Worm (Caenorhabditis elegans) whole organism, early embryonic: ENCODE data around the gene hda-10.

Experiments used
- B0310.2 ChIP-seq: sonication (generic microtip); optimal IDR thresholded peaks from 2 replicates; lab custom pipeline; 2016; ENCODE audit warnings: mild to moderate bottlenecking, missing genetic modification characterization, missing compliant biosample characterization
- F13C5.2 ChIP-seq: sonication (generic microtip); optimal IDR thresholded peaks from 2 replicates; lab custom pipeline; 2017; ENCODE audit warnings: mild to moderate bottlenecking, missing genetic modification characterization, inconsistent platforms, missing compliant biosample characterization
- aly-1 ChIP-seq: sonication (generic microtip); optimal IDR thresholded peaks from 2 replicates; lab custom pipeline; 2016; ENCODE audit warnings: missing genetic modification characterization, missing compliant biosample characterization
- ama-1 ChIP-seq: fragments of 150-350 bp; optimal IDR thresholded peaks from 2 replicates; lab custom pipeline; 2014
- ceh-13 ChIP-seq: fragments of 200-800 bp; sonication (Bioruptor generic); optimal IDR thresholded peaks from 2 replicates; lab custom pipeline; 2018; ENCODE audit warnings: mild to moderate bottlenecking, missing genetic modification characterization, missing compliant biosample characterization
- hmg-4 ChIP-seq: fragments of 200-800 bp; sonication (Bioruptor generic); optimal IDR thresholded peaks from 2 replicates; lab custom pipeline; 2018; ENCODE audit warnings: mild to moderate bottlenecking, missing genetic modification characterization, missing compliant biosample characterization
- scrt-1 ChIP-seq: fragments of 200-800 bp; sonication (Bioruptor generic); IDR thresholded peaks from 2 replicates; pipeline ENCODE4 v1.3.6; 2022; ENCODE audit warnings: missing genetic modification characterization, missing compliant biosample characterization
- tbx-11 ChIP-seq: fragments of 200-800 bp; sonication (Bioruptor generic); IDR thresholded peaks from 2 replicates; pipeline ENCODE4 v1.3.6; 2022; ENCODE audit warnings: missing genetic modification characterization, missing compliant biosample characterization

DNA sequence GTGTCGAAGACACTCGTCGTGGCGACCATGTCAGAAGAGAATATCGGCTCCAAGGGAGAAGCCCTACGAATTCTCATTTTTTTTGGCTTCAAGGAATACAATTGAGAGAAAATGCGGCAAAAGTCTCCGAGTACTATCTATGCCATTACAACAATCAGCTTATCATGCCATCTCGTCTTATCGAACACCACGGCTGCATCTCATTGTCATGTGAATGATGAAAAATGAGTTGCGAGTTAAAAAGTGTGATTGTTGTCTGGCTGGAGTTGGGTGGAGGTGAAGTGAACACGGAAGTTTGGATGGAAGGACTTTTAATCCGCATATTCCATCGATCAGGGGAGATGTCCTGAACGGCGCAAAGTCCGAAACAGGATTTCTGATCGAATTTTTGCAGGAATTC, 21.6 kb upstream of the hda-10 start:
- no peak for TF ChIP-seq ama-1 (lab: Kevin White, UChicago)
- no peak for TF ChIP-seq B0310.2 (tag; lab: Kevin White, UChicago)
- no peak for TF ChIP-seq scrt-1 (GFP tag; lab: Robert Waterston, UW)
- no peak for TF ChIP-seq ceh-13
- TF ChIP-seq F13C5.2 (tag; lab: Kevin White, UChicago): no peak
- TF ChIP-seq aly-1 (tag; lab: Kevin White, UChicago): no peak
- TF ChIP-seq hmg-4 (GFP tag; lab: Kevin White, UChicago): no peak
- TF ChIP-seq tbx-11: no peak
